Fruit fly (Drosophila melanogaster) whole organism, wandering third instar larva: ENCODE data around the gene CG14297.

Experiments
- Abd-B ChIP-seq: fragments of >200 bp; optimal IDR thresholded peaks from 2 replicates; lab custom pipeline; 2017; ENCODE audit warnings: missing biosample characterization, missing genetic modification characterization
- CG9705 ChIP-seq: fragments of 200-800 bp; sonication (Bioruptor generic); optimal IDR thresholded peaks from 2 replicates; lab custom pipeline; 2018; ENCODE audit warnings: missing biosample characterization, mild to moderate bottlenecking, missing genetic modification characterization
- CrebA ChIP-seq: fragments of 200-800 bp; sonication (Bioruptor generic); optimal IDR thresholded peaks from 2 replicates; lab custom pipeline; 2016; ENCODE audit warnings: missing biosample characterization, mild to moderate bottlenecking, missing genetic modification characterization, borderline replicate concordance
- Dfd ChIP-seq: fragments of >200 bp; optimal IDR thresholded peaks from 2 replicates; lab custom pipeline; 2017; ENCODE audit warnings: missing biosample characterization, missing genetic modification characterization
- Dif ChIP-seq: fragments of 200-275, 200-300 bp; sonication (Bioruptor generic); optimal IDR thresholded peaks from 2 replicates; lab custom pipeline; 2018; ENCODE audit warnings: missing biosample characterization, missing genetic modification characterization; ENCODE audit not compliant: partially characterized antibody
- GATAd ChIP-seq: sonication (Bioruptor generic); optimal IDR thresholded peaks from 2 replicates; lab custom pipeline; 2016; ENCODE audit warnings: missing biosample characterization, missing genetic modification characterization
- HLH106 ChIP-seq: fragments of 200-800 bp; optimal IDR thresholded peaks from 3 replicates; lab custom pipeline; 2019; ENCODE audit warnings: missing biosample characterization, mild to moderate bottlenecking, missing genetic modification characterization, moderate library complexity
- Hnf4 ChIP-seq: fragments of 200-800 bp; sonication (Bioruptor generic); optimal IDR thresholded peaks from 2 replicates; lab custom pipeline; 2016; ENCODE audit warnings: missing biosample characterization, mild to moderate bottlenecking, missing genetic modification characterization
- Hr78 ChIP-seq: fragments of >200 bp; optimal IDR thresholded peaks from 2 replicates; lab custom pipeline; 2017; ENCODE audit warnings: missing biosample characterization, missing genetic modification characterization
- Jra ChIP-seq: sonication (Bioruptor generic); optimal IDR thresholded peaks from 2 replicates; lab custom pipeline; 2016; ENCODE audit warnings: missing biosample characterization, missing genetic modification characterization
- Mio ChIP-seq: sonication (Bioruptor generic); optimal IDR thresholded peaks from 2 replicates; lab custom pipeline; 2016; ENCODE audit warnings: missing biosample characterization, missing genetic modification characterization
- Myc ChIP-seq: fragments of >200 bp; optimal IDR thresholded peaks from 2 replicates; lab custom pipeline; 2017
- N ChIP-seq: fragments of >200 bp; optimal IDR thresholded peaks from 2 replicates; lab custom pipeline; 2018; ENCODE audit warnings: missing biosample characterization, missing external identifiers, missing genetic modification characterization
- OdsH ChIP-seq: fragments of 200-800 bp; sonication (Bioruptor generic); optimal IDR thresholded peaks from 2 replicates; lab custom pipeline; 2016; ENCODE audit warnings: missing biosample characterization, mild to moderate bottlenecking, missing genetic modification characterization
- Rel ChIP-seq, 2 experiments: fragments of 200-800 bp; sonication (Bioruptor generic) in 1 of 2; optimal IDR thresholded peaks; 2 replicates in 1 of 2; 3 replicates in 1 of 2; lab custom pipeline; 2016 to 2019; ENCODE audit warnings: mild to moderate bottlenecking in 2 of 2, missing biosample characterization in 2 of 2, missing genetic modification characterization in 2 of 2, moderate library complexity in 1 of 2
- Sp1 ChIP-seq: fragments of 200-800 bp; sonication (Bioruptor generic); optimal IDR thresholded peaks from 3 replicates; lab custom pipeline; 2019; ENCODE audit warnings: missing biosample characterization, mild to moderate bottlenecking, missing genetic modification characterization, moderate library complexity
- Vsx2 ChIP-seq: fragments of 200-300, 225-300 bp; sonication (Bioruptor generic); optimal IDR thresholded peaks from 2 replicates; lab custom pipeline; 2018; ENCODE audit warnings: missing biosample characterization, missing genetic modification characterization; ENCODE audit not compliant: partially characterized antibody
- br ChIP-seq: fragments of 200-800 bp; sonication (Bioruptor generic); optimal IDR thresholded peaks from 2 replicates; lab custom pipeline; 2016; ENCODE audit warnings: missing biosample characterization, missing genetic modification characterization
- brk ChIP-seq: fragments of 200-800 bp; sonication (Bioruptor generic); optimal IDR thresholded peaks from 2 replicates; lab custom pipeline; 2016; ENCODE audit warnings: missing biosample characterization, mild to moderate bottlenecking, missing genetic modification characterization
- dl ChIP-seq, 2 experiments: fragments of 175-275, 200-275 bp in 1 of 2; fragments of 200-275 bp in 1 of 2; sonication (Bioruptor generic); optimal IDR thresholded peaks; lab custom pipeline; 2018; ENCODE audit warnings: mild to moderate bottlenecking in 2 of 2, missing biosample characterization in 2 of 2, missing genetic modification characterization in 2 of 2, moderate library complexity in 2 of 2; ENCODE audit not compliant: partially characterized antibody in 2 of 2, insufficient read depth in 1 of 2
- dmrt93B ChIP-seq: fragments of 200-800 bp; sonication (Bioruptor generic); optimal IDR thresholded peaks from 2 replicates; lab custom pipeline; 2018; ENCODE audit warnings: missing biosample characterization, mild to moderate bottlenecking, missing genetic modification characterization
- dsf ChIP-seq: sonication (Bioruptor generic); optimal IDR thresholded peaks from 2 replicates; lab custom pipeline; 2016; ENCODE audit warnings: missing biosample characterization, missing genetic modification characterization, borderline replicate concordance
- fru ChIP-seq: fragments of 200-800 bp; sonication (Bioruptor generic); optimal IDR thresholded peaks from 3 replicates; lab custom pipeline; 2016; ENCODE audit warnings: missing biosample characterization, mild to moderate bottlenecking, missing genetic modification characterization
- h ChIP-seq: fragments of 200-800 bp; sonication (Bioruptor generic); optimal IDR thresholded peaks from 3 replicates; lab custom pipeline; 2016; ENCODE audit warnings: missing biosample characterization, mild to moderate bottlenecking, missing genetic modification characterization
- jim ChIP-seq: fragments of 175-275, 200-325 bp; sonication (Bioruptor generic); optimal IDR thresholded peaks from 2 replicates; lab custom pipeline; 2016; ENCODE audit warnings: missing biosample characterization, mild to moderate bottlenecking, missing genetic modification characterization
- lola ChIP-seq: fragments of >200 bp; optimal IDR thresholded peaks from 2 replicates; lab custom pipeline; 2017; ENCODE audit warnings: missing biosample characterization, missing genetic modification characterization
- psq ChIP-seq: fragments of 200-800 bp; sonication (Bioruptor generic); optimal IDR thresholded peaks from 3 replicates; lab custom pipeline; 2017; ENCODE audit warnings: missing biosample characterization, mild to moderate bottlenecking, missing genetic modification characterization, moderate library complexity
- rgr ChIP-seq: fragments of 200-800 bp; sonication (Bioruptor generic); optimal IDR thresholded peaks from 3 replicates; lab custom pipeline; 2016; ENCODE audit warnings: missing biosample characterization, mild to moderate bottlenecking, missing genetic modification characterization
- sage ChIP-seq: fragments of 200-800 bp; sonication (Bioruptor generic); optimal IDR thresholded peaks from 2 replicates; lab custom pipeline; 2016; ENCODE audit warnings: missing biosample characterization, mild to moderate bottlenecking, missing genetic modification characterization
- sv ChIP-seq: fragments of 200-800 bp; sonication (Bioruptor generic); optimal IDR thresholded peaks from 3 replicates; lab custom pipeline; 2016; ENCODE audit warnings: missing biosample characterization, missing genetic modification characterization
- tai ChIP-seq: sonication (Bioruptor generic); optimal IDR thresholded peaks from 2 replicates; lab custom pipeline; 2016; ENCODE audit warnings: missing biosample characterization, missing genetic modification characterization
- usp ChIP-seq: fragments of >200 bp; optimal IDR thresholded peaks from 2 replicates; lab custom pipeline; 2017; ENCODE audit warnings: missing biosample characterization, missing genetic modification characterization
- woc ChIP-seq: sonication (Bioruptor generic); optimal IDR thresholded peaks from 2 replicates; lab custom pipeline; 2016; ENCODE audit warnings: missing biosample characterization, mild to moderate bottlenecking, missing genetic modification characterization

Gene CG14297

dm6 chr3R:18899123-18899522, 1.2 kb downstream of the CG14297 start, which contains the start of gene Rh2:
Gene Rh2 (plus strand): TSS chr3R:18899423.
- no peak for TF ChIP-seq Hr78
- no peak for TF ChIP-seq dsf (GFP tag; lab: Kevin White, UChicago)
- no peak for TF ChIP-seq br (GFP tag; lab: Kevin White, UChicago)
- TF ChIP-seq CG9705: no peak
- TF ChIP-seq fru (GFP tag; lab: Kevin White, UChicago): no peak
- no peak for TF ChIP-seq Dfd (GFP tag; lab: Kevin White, UChicago)
- no peak for TF ChIP-seq woc (GFP tag; lab: Kevin White, UChicago)
- no peak for TF ChIP-seq sage (GFP tag; lab: Kevin White, UChicago)
- TF ChIP-seq usp: no peak
- TF ChIP-seq OdsH: no peak
- TF ChIP-seq Myc (lab: Kevin White, UChicago): no peak
- TF ChIP-seq Abd-B: no peak
- no peak for TF ChIP-seq CrebA (GFP tag; lab: Kevin White, UChicago)

- TF ChIP-seq Hnf4 (GFP tag; lab: Kevin White, UChicago) (no peak), Sp1 (no peak), tai (GFP tag; lab: Kevin White, UChicago) (no peak), Mio (GFP tag; lab: Kevin White, UChicago) (no peak), sv (GFP tag; lab: Kevin White, UChicago) (no peak), Myc (lab: Kevin White, UChicago) (no peak), lola (GFP tag; lab: Kevin White, UChicago) (no peak), Hr78 (no peak), brk (no peak), Abd-B (no peak), dmrt93B (no peak), OdsH (no peak)
These were observed 4.2 kb downstream of the CG14297 start, which contains the start of gene CG14294 for dm6 chr3R:18902164-18902563. Gene CG14294 (minus strand): TSS chr3R:18902264.

dm6 chr3R:18902858-18903257, 4.9 kb downstream of the CG14297 start, which contains the start of gene CG34284:
Gene CG34284 (minus strand): TSS chr3R:18902933.
- TF ChIP-seq N (GFP tag; lab: Kevin White, UChicago) (no peak), Abd-B (no peak), Rel (GFP tag; optimal IDR thresholded peaks at IDR 0.05; lab: Kevin White, UChicago) (no peak), Rel (tag; optimal IDR thresholded peaks at IDR 0.05; lab: Kevin White, UChicago) (no peak), br (GFP tag; lab: Kevin White, UChicago) (no peak), GATAd (no peak), Jra (no peak), Hr78 (no peak), psq (GFP tag; lab: Kevin White, UChicago) (no peak), dl (GFP tag; optimal IDR thresholded peaks at IDR 0.05; lab: Kevin White, UChicago; ENCODE audit: insufficient read depth in 1 of 2, partially characterized antibody in 2 of 2) (no peak), CG9705 (no peak)

- TF ChIP-seq Sp1 (no peak), h (GFP tag; lab: Kevin White, UChicago) (no peak), GATAd (no peak), rgr (GFP tag; lab: Kevin White, UChicago) (no peak), CrebA (GFP tag; lab: Kevin White, UChicago) (no peak), Mio (GFP tag; lab: Kevin White, UChicago) (no peak), tai (GFP tag; lab: Kevin White, UChicago) (no peak), N (GFP tag; lab: Kevin White, UChicago) (no peak), fru (GFP tag; lab: Kevin White, UChicago) (no peak), jim (GFP tag; lab: Kevin White, UChicago) (no peak), psq (GFP tag; lab: Kevin White, UChicago) (no peak), Vsx2 (no peak), Dif (GFP tag; lab: Kevin White, UChicago) (no peak), Dfd (GFP tag; lab: Kevin White, UChicago) (no peak), Jra (no peak), dmrt93B (no peak), Rel (GFP tag; optimal IDR thresholded peaks at IDR 0.05; lab: Kevin White, UChicago) (no peak), Rel (tag; optimal IDR thresholded peaks at IDR 0.05; lab: Kevin White, UChicago) (no peak), dsf (GFP tag; lab: Kevin White, UChicago) (no peak), Hnf4 (GFP tag; lab: Kevin White, UChicago) (no peak), HLH106 (no peak)
- TF ChIP-seq, all 38 proteins: peak for 0
These were observed 7.6 kb downstream of the CG14297 start, which contains the start of gene CG14292 for dm6 chr3R:18905555-18905920. Gene CG14292 (minus strand): TSS chr3R:18905655.
